Worm (Caenorhabditis elegans): Measurements from ENCODE around the gene D1014.6.

The D1014.6 gene

DNA sequence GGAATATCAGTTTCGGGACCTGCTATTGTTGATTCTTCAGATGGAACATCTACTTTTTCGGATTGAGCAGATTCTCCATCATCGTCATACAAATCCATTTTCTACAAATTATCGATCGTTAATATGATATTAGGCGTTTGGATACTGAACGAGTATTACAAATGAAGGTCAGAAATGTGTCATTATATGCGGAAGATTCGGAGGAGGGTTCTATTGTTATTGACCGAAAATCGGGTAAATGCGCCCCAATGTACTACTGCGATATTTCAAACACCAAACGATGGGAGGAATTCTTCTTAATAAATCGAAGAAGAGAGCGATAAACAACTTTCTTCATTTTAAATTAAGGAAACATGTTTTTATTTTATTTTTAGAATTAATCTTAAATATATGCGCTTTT is 8.3 kb downstream of the D1014.6 start, which contains the start of gene spr-1 (continued):
- TF ChIP-seq elt-3 (tag; optimal IDR thresholded peaks at IDR 0.05) (peak in 1 of 6 experiments; percentile 48), fkh-8 (tag; optimal IDR thresholded peaks at IDR 0.05) (no peak), fkh-10 (GFP tag; optimal IDR thresholded peaks at IDR 0.05) (no peak), snu-23 (GFP tag; optimal IDR thresholded peaks at IDR 0.05) (no peak), nhr-11 (tag; optimal IDR thresholded peaks at IDR 0.05) (no peak), dpl-1 (GFP tag; optimal IDR thresholded peaks at IDR 0.05) (no peak)

- no peak for TF ChIP-seq sox-4 (tag; optimal IDR thresholded peaks at IDR 0.05)
- no peak for TF ChIP-seq elt-2 (tag; optimal IDR thresholded peaks at IDR 0.05)
- no peak for TF ChIP-seq efl-1 (optimal IDR thresholded peaks at IDR 0.05)
- TF ChIP-seq efl-1 (GFP tag; optimal IDR thresholded peaks at IDR 0.05 in 1 of 2), result peak in 1 of 2 experiments; percentile 75
Measured at ce11 chrV:8129719-8130118, 8.8 kb downstream of the D1014.6 start.

- TF ChIP-seq alr-1 (tag; optimal IDR thresholded peaks at IDR 0.05; ENCODE audit: borderline replicate concordance), result no peak
- no peak for TF ChIP-seq mab-9 (GFP tag; IDR thresholded peaks at IDR 0.05)
- no peak for TF ChIP-seq lin-39 (tag; optimal IDR thresholded peaks at IDR 0.05)
- TF ChIP-seq dpl-1 (GFP tag; optimal IDR thresholded peaks at IDR 0.05), result peak; percentile 14 to 52 (median 33)
- TF ChIP-seq ztf-11 (tag; optimal IDR thresholded peaks at IDR 0.05), result no peak
- TF ChIP-seq ama-1 (optimal IDR thresholded peaks at IDR 0.05), result no peak
- TF ChIP-seq sox-4 (tag; optimal IDR thresholded peaks at IDR 0.05), result no peak
- TF ChIP-seq Y116A8C.19 (tag; optimal IDR thresholded peaks at IDR 0.05; ENCODE audit: borderline replicate concordance), result no peak
- peak; percentile 43 to 56 for TF ChIP-seq efl-1 (optimal IDR thresholded peaks at IDR 0.05)
- TF ChIP-seq efl-1 (GFP tag; optimal IDR thresholded peaks at IDR 0.05 in 1 of 2), result peak; percentile 29 to 95
- no peak for TF ChIP-seq pax-3 (tag; optimal IDR thresholded peaks at IDR 0.05)
- peak; percentile 5 for TF ChIP-seq swsn-7 (tag; optimal IDR thresholded peaks at IDR 0.05)
- no peak for TF ChIP-seq mef-2 (tag; optimal IDR thresholded peaks at IDR 0.05)
- TF ChIP-seq unc-86 (tag; optimal IDR thresholded peaks at IDR 0.05), result peak; percentile 46
- TF ChIP-seq ceh-8 (GFP tag; optimal IDR thresholded peaks at IDR 0.05), result no peak
- no peak for TF ChIP-seq nhr-85 (tag)
- no peak for TF ChIP-seq aly-2 (tag; optimal IDR thresholded peaks at IDR 0.05)
- TF ChIP-seq grh-1 (GFP tag; IDR thresholded peaks at IDR 0.05), result no peak
- no peak for TF ChIP-seq nhr-77 (tag; optimal IDR thresholded peaks at IDR 0.05)
- TF ChIP-seq snu-23 (GFP tag; optimal IDR thresholded peaks at IDR 0.05), result peak; percentile 56
- no peak for TF ChIP-seq fkh-4 (tag; optimal IDR thresholded peaks at IDR 0.05; ENCODE audit: borderline replicate concordance)
- TF ChIP-seq nhr-71 (tag; optimal IDR thresholded peaks at IDR 0.05), result peak; percentile 70
- no peak for TF ChIP-seq tlp-1 (tag; optimal IDR thresholded peaks at IDR 0.05)
- peak; percentile 14 for TF ChIP-seq nhr-20 (tag; optimal IDR thresholded peaks at IDR 0.05)
- peak; percentile 95 for TF ChIP-seq lin-14 (GFP tag; optimal IDR thresholded peaks at IDR 0.05)
- TF ChIP-seq ztf-4 (tag; optimal IDR thresholded peaks at IDR 0.05), result no peak
- no peak for TF ChIP-seq fos-1 (tag; optimal IDR thresholded peaks at IDR 0.05)
- no peak for TF ChIP-seq unc-130 (tag; optimal IDR thresholded peaks at IDR 0.05)
- peak; percentile 48 for TF ChIP-seq lin-13 (GFP tag; optimal IDR thresholded peaks at IDR 0.05)
- peak; percentile 58 for TF ChIP-seq isw-1 (GFP tag; IDR thresholded peaks at IDR 0.05)
- TF ChIP-seq nhr-11 (tag; optimal IDR thresholded peaks at IDR 0.05), result no peak
- peak; percentile 40 to 65 for TF ChIP-seq lin-35 (GFP tag; optimal IDR thresholded peaks at IDR 0.05)
- no peak for TF ChIP-seq egl-27 (tag; optimal IDR thresholded peaks at IDR 0.05)
- TF ChIP-seq tbx-2 (tag; optimal IDR thresholded peaks at IDR 0.05), result peak; percentile 6
- no peak for TF ChIP-seq ces-1 (GFP tag; optimal IDR thresholded peaks at IDR 0.05)
- no peak for TF ChIP-seq ceh-90 (tag; optimal IDR thresholded peaks at IDR 0.05)
- TF ChIP-seq ceh-63 (GFP tag; optimal IDR thresholded peaks at IDR 0.05), result no peak
- TF ChIP-seq vab-15 (tag; optimal IDR thresholded peaks at IDR 0.05), result no peak
- TF ChIP-seq nhr-19 (GFP tag; conservative IDR thresholded peaks at IDR 0.05), result no peak
- no peak for TF ChIP-seq hlh-17 (GFP tag; optimal IDR thresholded peaks at IDR 0.05; ENCODE audit: borderline replicate concordance)
- TF ChIP-seq nhr-237 (tag; optimal IDR thresholded peaks at IDR 0.05), result no peak
- no peak for TF ChIP-seq F16B12.6 (tag; optimal IDR thresholded peaks at IDR 0.05)
- peak; percentile 27 for TF ChIP-seq snpc-4 (tag; optimal IDR thresholded peaks at IDR 0.05)
- TF ChIP-seq egl-13 (tag; optimal IDR thresholded peaks at IDR 0.05), result no peak
- peak; percentile 85 for TF ChIP-seq fkh-8 (tag; optimal IDR thresholded peaks at IDR 0.05)
Measured at ce11 chrV:8130149-8130661, 9.2 kb downstream of the D1014.6 start, which contains the start of gene snap-1. TSS of gene snap-1 (plus strand) at chrV:8130611.
